Worm (Caenorhabditis elegans) whole organism, mixed stage, embryonic: Measurements from ENCODE around the gene F42G4.5.

Source experiments
- drap-1 ChIP-seq: fragments of 200-800 bp; sonication (Bioruptor generic); optimal IDR thresholded peaks from 3 replicates; lab custom pipeline; 2018; ENCODE audit warnings: mild to moderate bottlenecking, missing genetic modification characterization, missing compliant biosample characterization
- lin-13 ChIP-seq: fragments of 150-350 bp; optimal IDR thresholded peaks from 2 replicates; lab custom pipeline; 2014; ENCODE audit warnings: missing biosample characterization, missing genetic modification characterization
- mab-5 ChIP-seq: fragments of 150-350 bp; optimal IDR thresholded peaks from 2 replicates; lab custom pipeline; 2014; ENCODE audit warnings: missing biosample characterization, missing genetic modification characterization
- nhr-12 ChIP-seq: fragments of 150-350 bp; optimal IDR thresholded peaks from 2 replicates; lab custom pipeline; 2014; ENCODE audit warnings: missing biosample characterization, missing genetic modification characterization
- pha-4 ChIP-seq: fragments of 150-350 bp; optimal IDR thresholded peaks from 2 replicates; lab custom pipeline; 2018; ENCODE audit warnings: missing biosample characterization, missing genetic modification reagents, missing genetic modification characterization
- sem-2 ChIP-seq: fragments of 200-800 bp; sonication (Bioruptor generic); optimal IDR thresholded peaks from 2 replicates; lab custom pipeline; 2018; ENCODE audit warnings: mild to moderate bottlenecking, missing genetic modification characterization, missing compliant biosample characterization

DNA sequence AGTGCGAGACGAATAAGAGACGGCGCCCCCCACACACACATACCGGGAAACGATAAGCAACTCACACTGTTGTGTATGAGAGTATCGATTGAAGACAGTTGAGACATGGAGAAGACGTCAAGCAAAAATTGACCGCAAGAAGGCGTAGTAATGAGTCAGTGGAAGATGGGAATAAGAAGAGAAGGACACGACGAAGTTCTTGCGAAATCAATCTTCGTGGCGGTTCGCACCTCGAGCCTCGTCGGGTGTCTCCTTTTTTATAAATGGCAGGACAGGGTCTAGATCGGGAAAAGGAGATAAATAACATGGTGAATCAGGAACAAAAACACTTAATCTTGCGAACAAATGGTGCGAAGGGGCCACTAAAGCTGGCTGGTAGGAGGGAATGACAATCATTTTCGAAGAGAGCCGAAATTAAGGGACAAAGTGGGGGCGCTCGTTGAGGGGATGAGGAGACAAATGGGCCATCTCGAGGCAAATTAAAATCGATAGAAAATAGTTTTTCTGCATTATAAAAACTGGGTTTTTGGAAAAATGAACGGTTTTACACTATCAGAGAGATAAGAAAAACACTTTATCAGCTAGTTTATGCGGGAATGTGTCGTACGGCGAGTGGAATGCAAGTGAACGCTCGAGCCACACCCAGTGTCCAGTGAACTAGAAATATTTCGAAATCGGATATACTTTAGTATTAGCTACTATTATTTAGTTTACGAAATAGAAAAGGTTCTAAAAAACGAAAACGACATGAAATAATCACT, 43.8 kb upstream of the F42G4.5 start:
- TF ChIP-seq pha-4 (tag; lab: Kevin White, UChicago) = no peak
- no peak for TF ChIP-seq lin-13 (tag; lab: Kevin White, UChicago)
- TF ChIP-seq drap-1 = no peak
- TF ChIP-seq sem-2 = no peak
- TF ChIP-seq mab-5 (tag; lab: Kevin White, UChicago) = no peak
- TF ChIP-seq nhr-12 (tag; lab: Kevin White, UChicago) = no peak
